Worm (Caenorhabditis elegans) whole organism, mixed stage, embryonic: ENCODE measurements around the gene F55C10.5.

Experiments used
- M03D4.4 ChIP-seq: sonication (generic microtip); optimal IDR thresholded peaks from 2 replicates; lab custom pipeline; 2017; ENCODE audit warnings: mild to moderate bottlenecking, missing genetic modification characterization, missing compliant biosample characterization
- blmp-1 ChIP-seq: fragments of 150-350 bp; optimal IDR thresholded peaks from 2 replicates; lab custom pipeline; 2014; ENCODE audit warnings: missing biosample characterization, missing genetic modification characterization
- ces-1 ChIP-seq: fragments of 150-350 bp; optimal IDR thresholded peaks from 2 replicates; lab custom pipeline; 2014; ENCODE audit warnings: missing biosample characterization, missing genetic modification reagents, missing genetic modification characterization
- cnd-1 ChIP-seq: fragments of 200-800 bp; sonication (Bioruptor generic); optimal IDR thresholded peaks from 2 replicates; lab custom pipeline; 2018; ENCODE audit warnings: mild to moderate bottlenecking, missing genetic modification characterization, missing compliant biosample characterization
- elt-1 ChIP-seq: sonication (generic microtip); optimal IDR thresholded peaks from 2 replicates; lab custom pipeline; 2017; ENCODE audit warnings: missing genetic modification characterization, mild to moderate bottlenecking, missing compliant biosample characterization, antibody characterized with exemption, moderate library complexity, borderline replicate concordance; ENCODE audit not compliant: insufficient read depth
- lsy-2 ChIP-seq: fragments of 150-350 bp; optimal IDR thresholded peaks from 2 replicates; lab custom pipeline; 2014; ENCODE audit warnings: missing biosample characterization, missing genetic modification characterization
- nhr-237 ChIP-seq: fragments of 150-350 bp; optimal IDR thresholded peaks from 2 replicates; lab custom pipeline; 2014; ENCODE audit warnings: missing biosample characterization, missing genetic modification characterization
- nhr-28 ChIP-seq: fragments of 150-350 bp; optimal IDR thresholded peaks from 2 replicates; lab custom pipeline; 2014; ENCODE audit warnings: missing biosample characterization, missing genetic modification characterization
- nhr-76 ChIP-seq: sonication (generic microtip); optimal IDR thresholded peaks from 2 replicates; lab custom pipeline; 2017; ENCODE audit warnings: missing biosample characterization, missing genetic modification characterization
- snpc-4 ChIP-seq: fragments of 150-350 bp; optimal IDR thresholded peaks from 2 replicates; lab custom pipeline; 2014; ENCODE audit warnings: missing biosample characterization, missing genetic modification characterization
- unc-39 ChIP-seq: fragments of 150-350 bp; optimal IDR thresholded peaks from 2 replicates; lab custom pipeline; 2014; ENCODE audit warnings: missing biosample characterization, missing genetic modification characterization
- unc-62 ChIP-seq: fragments of 150-350 bp; optimal IDR thresholded peaks from 2 replicates; lab custom pipeline; 2014; ENCODE audit warnings: missing biosample characterization, missing genetic modification reagents, missing genetic modification characterization
- ztf-11 ChIP-seq: fragments of 150-350 bp; optimal IDR thresholded peaks from 2 replicates; lab custom pipeline; 2014; ENCODE audit warnings: missing biosample characterization, missing genetic modification characterization

- TF ChIP-seq lsy-2 (no peak), blmp-1 (tag; lab: Kevin White, UChicago) (no peak), elt-1 (no peak), nhr-28 (tag; lab: Kevin White, UChicago) (no peak), unc-62 (GFP tag; lab: Kevin White, UChicago) (no peak), nhr-76 (tag; lab: Kevin White, UChicago) (no peak), nhr-237 (no peak), ztf-11 (no peak), snpc-4 (tag; lab: Kevin White, UChicago) (no peak), cnd-1 (no peak), unc-39 (no peak), ces-1 (GFP tag; lab: Kevin White, UChicago) (no peak), M03D4.4 (tag; lab: Kevin White, UChicago) (no peak)
These were observed 16.8 kb upstream of the F55C10.5 start, which contains the start of gene dop-5 for ce11 chrV:11366129-11366528.
